Worm (Caenorhabditis elegans) whole organism, L3 larva: ENCODE measurements around the gene kin-18.

Experiments used
- R02D3.7 ChIP-seq: fragments of 150-350 bp; optimal IDR thresholded peaks from 2 replicates; lab custom pipeline; 2014; ENCODE audit warnings: missing biosample characterization, missing genetic modification characterization
- ZK546.5 ChIP-seq: sonication (generic microtip); optimal IDR thresholded peaks from 2 replicates; lab custom pipeline; 2017; ENCODE audit warnings: missing biosample characterization, missing genetic modification characterization
- aly-2 ChIP-seq: fragments of 150-350 bp; optimal IDR thresholded peaks from 2 replicates; lab custom pipeline; 2014; ENCODE audit warnings: missing biosample characterization, missing genetic modification characterization
- ama-1 ChIP-seq: fragments of 150-350 bp; optimal IDR thresholded peaks from 2 replicates; lab custom pipeline; 2018
- ceh-82 ChIP-seq: fragments of 150-350 bp; optimal IDR thresholded peaks from 2 replicates; lab custom pipeline; 2014; ENCODE audit warnings: missing biosample characterization, missing genetic modification characterization
- ceh-9 ChIP-seq: sonication (generic microtip); optimal IDR thresholded peaks from 2 replicates; lab custom pipeline; 2018; ENCODE audit warnings: missing biosample characterization, missing genetic modification characterization
- egl-27 ChIP-seq: sonication (generic microtip); optimal IDR thresholded peaks from 4 replicates; lab custom pipeline; 2017; ENCODE audit warnings: missing biosample characterization, missing genetic modification reagents, missing genetic modification characterization
- egl-5 ChIP-seq: fragments of 150-350 bp; optimal IDR thresholded peaks from 2 replicates; lab custom pipeline; 2017; ENCODE audit warnings: missing biosample characterization, missing genetic modification reagents, missing genetic modification characterization, inconsistent platforms
- elt-1 ChIP-seq: fragments of 150-350 bp; optimal IDR thresholded peaks from 2 replicates; lab custom pipeline; 2014; ENCODE audit warnings: missing biosample characterization, missing genetic modification characterization
- elt-2 ChIP-seq: sonication (generic microtip); optimal IDR thresholded peaks from 2 replicates; lab custom pipeline; 2016; ENCODE audit warnings: missing genetic modification reagents, mild to moderate bottlenecking, missing genetic modification characterization, missing compliant biosample characterization
- elt-3 ChIP-seq, 3 experiments: fragments of 150-350 bp in 1 of 3; sonication (generic microtip) in 2 of 3; optimal IDR thresholded peaks; 2 replicates in 2 of 3; 4 replicates in 1 of 3; lab custom pipeline; 2014 to 2017; ENCODE audit warnings: missing biosample characterization in 3 of 3, missing genetic modification characterization in 3 of 3
- eor-1 ChIP-seq, 2 experiments: fragments of 150-350 bp; optimal IDR thresholded peaks; 2 replicates each; lab custom pipeline; 2014 to 2018; ENCODE audit warnings: missing biosample characterization in 2 of 2, missing genetic modification characterization in 2 of 2
- fkh-10 ChIP-seq: sonication (generic microtip); optimal IDR thresholded peaks from 2 replicates; lab custom pipeline; 2017; ENCODE audit warnings: missing biosample characterization, missing genetic modification reagents, missing genetic modification characterization
- fkh-2 ChIP-seq: fragments of 150-350 bp; optimal IDR thresholded peaks from 2 replicates; lab custom pipeline; 2014; ENCODE audit warnings: missing biosample characterization, missing genetic modification reagents, missing genetic modification characterization
- fos-1 ChIP-seq: fragments of 150-350 bp; optimal IDR thresholded peaks from 2 replicates; lab custom pipeline; 2014; ENCODE audit warnings: missing biosample characterization, missing genetic modification characterization
- hmg-11 ChIP-seq: sonication (generic microtip); optimal IDR thresholded peaks from 2 replicates; lab custom pipeline; 2016; ENCODE audit warnings: missing genetic modification characterization, missing compliant biosample characterization
- jun-1 ChIP-seq: fragments of 150-350 bp; optimal IDR thresholded peaks from 2 replicates; lab custom pipeline; 2014; ENCODE audit warnings: missing biosample characterization, missing genetic modification reagents, missing genetic modification characterization
- lin-15B ChIP-seq: fragments of 150-350 bp; optimal IDR thresholded peaks from 2 replicates; lab custom pipeline; 2014; ENCODE audit warnings: missing biosample characterization, missing genetic modification characterization
- lin-39 ChIP-seq: fragments of 150-350 bp; optimal IDR thresholded peaks from 2 replicates; lab custom pipeline; 2018; ENCODE audit warnings: missing biosample characterization, missing genetic modification reagents, missing genetic modification characterization
- lsy-12 ChIP-seq: sonication (generic microtip); optimal IDR thresholded peaks from 2 replicates; lab custom pipeline; 2016; ENCODE audit warnings: mild to moderate bottlenecking, missing genetic modification characterization, missing compliant biosample characterization
- mdl-1 ChIP-seq: fragments of 150-350 bp; optimal IDR thresholded peaks from 2 replicates; lab custom pipeline; 2014; ENCODE audit warnings: missing biosample characterization, missing genetic modification characterization
- mml-1 ChIP-seq: fragments of 150-350 bp; sonication (generic microtip); optimal IDR thresholded peaks from 3 replicates; lab custom pipeline; 2014; ENCODE audit warnings: missing biosample characterization, missing genetic modification characterization
- nfya-1 ChIP-seq: sonication (generic microtip); optimal IDR thresholded peaks from 2 replicates; lab custom pipeline; 2017; ENCODE audit warnings: missing genetic modification characterization, mild to moderate bottlenecking, missing compliant biosample characterization, antibody characterized with exemption, moderate library complexity; ENCODE audit not compliant: insufficient read depth
- nhr-11 ChIP-seq: fragments of 150-350 bp; optimal IDR thresholded peaks from 2 replicates; lab custom pipeline; 2014; ENCODE audit warnings: missing biosample characterization, missing genetic modification characterization
- nhr-12 ChIP-seq: fragments of 150-350 bp; optimal IDR thresholded peaks from 2 replicates; lab custom pipeline; 2014; ENCODE audit warnings: missing biosample characterization, missing genetic modification characterization
- nhr-23 ChIP-seq: fragments of 150-350 bp; optimal IDR thresholded peaks from 2 replicates; lab custom pipeline; 2014; ENCODE audit warnings: missing biosample characterization, missing genetic modification reagents, missing genetic modification characterization
- nhr-237 ChIP-seq: fragments of 150-350 bp; optimal IDR thresholded peaks from 2 replicates; lab custom pipeline; 2014; ENCODE audit warnings: missing biosample characterization, missing genetic modification characterization
- nhr-25 ChIP-seq: sonication (generic microtip); optimal IDR thresholded peaks from 2 replicates; lab custom pipeline; 2017; ENCODE audit warnings: missing biosample characterization, missing genetic modification characterization
- nhr-28 ChIP-seq: fragments of 150-350 bp; optimal IDR thresholded peaks from 2 replicates; lab custom pipeline; 2014; ENCODE audit warnings: missing biosample characterization, missing genetic modification characterization
- nhr-43 ChIP-seq: sonication (generic microtip); optimal IDR thresholded peaks from 2 replicates; lab custom pipeline; 2016; ENCODE audit warnings: mild to moderate bottlenecking, missing genetic modification characterization, missing compliant biosample characterization; ENCODE audit not compliant: poor library complexity, severe bottlenecking
- nhr-77 ChIP-seq: fragments of 150-350 bp; optimal IDR thresholded peaks from 2 replicates; lab custom pipeline; 2014; ENCODE audit warnings: missing biosample characterization, missing genetic modification characterization
- pha-4 ChIP-seq: fragments of 150-350 bp; optimal IDR thresholded peaks from 2 replicates; lab custom pipeline; 2014; ENCODE audit warnings: missing biosample characterization, missing genetic modification reagents, missing genetic modification characterization
- sea-2 ChIP-seq: fragments of 150-350 bp; sonication (generic microtip); optimal IDR thresholded peaks from 4 replicates; lab custom pipeline; 2014; ENCODE audit warnings: missing biosample characterization, missing genetic modification reagents, missing genetic modification characterization
- skn-1 ChIP-seq: fragments of 150-350 bp; optimal IDR thresholded peaks from 2 replicates; lab custom pipeline; 2014; ENCODE audit warnings: missing biosample characterization, missing genetic modification characterization
- tbx-2 ChIP-seq: sonication (generic microtip); optimal IDR thresholded peaks from 2 replicates; lab custom pipeline; 2016; ENCODE audit warnings: mild to moderate bottlenecking, missing genetic modification characterization, missing compliant biosample characterization
- unc-62 ChIP-seq: fragments of 150-350 bp; sonication (generic microtip); optimal IDR thresholded peaks from 4 replicates; lab custom pipeline; 2014; ENCODE audit warnings: missing biosample characterization, missing genetic modification reagents, missing genetic modification characterization
- zag-1 ChIP-seq: fragments of 150-350 bp; optimal IDR thresholded peaks from 2 replicates; lab custom pipeline; 2014; ENCODE audit warnings: missing biosample characterization, missing genetic modification characterization
- ztf-11 ChIP-seq: fragments of 150-350 bp; optimal IDR thresholded peaks from 2 replicates; lab custom pipeline; 2014; ENCODE audit warnings: missing biosample characterization, missing genetic modification characterization
- ztf-4 ChIP-seq: fragments of 150-350 bp; optimal IDR thresholded peaks from 2 replicates; lab custom pipeline; 2014; ENCODE audit warnings: missing biosample characterization, missing genetic modification characterization

Gene kin-18

DNA sequence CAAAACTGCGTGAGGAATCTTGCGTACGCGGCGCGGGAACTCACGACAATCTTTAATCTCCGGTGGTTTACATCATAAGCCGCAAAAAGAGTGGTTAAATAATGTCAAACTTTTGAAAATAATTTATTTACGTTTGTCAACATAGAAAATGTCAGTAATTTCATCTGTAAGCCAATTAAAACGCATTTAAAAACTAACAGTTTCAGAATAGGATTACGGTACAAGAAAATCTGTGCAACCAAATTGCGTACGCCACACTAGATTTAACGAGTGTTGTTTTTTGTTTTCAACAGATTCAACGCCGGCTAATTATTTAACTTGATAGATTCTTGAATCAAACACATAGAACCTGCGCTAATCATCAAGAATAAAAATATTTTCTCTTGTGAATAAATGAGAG lies 22.4 kb downstream of the kin-18 start:
- no peak for TF ChIP-seq fkh-10 (GFP tag; lab: Kevin White, UChicago)
- TF ChIP-seq elt-1, result no peak
- no peak for TF ChIP-seq aly-2 (tag; lab: Kevin White, UChicago)
- no peak for TF ChIP-seq zag-1 (tag; lab: Kevin White, UChicago)
- TF ChIP-seq lin-39 (tag; lab: Kevin White, UChicago), result no peak
- TF ChIP-seq fkh-2, result no peak
- no peak for TF ChIP-seq nhr-12 (tag; lab: Kevin White, UChicago)
- no peak for TF ChIP-seq nhr-237 (tag; lab: Kevin White, UChicago)
- no peak for TF ChIP-seq egl-5 (tag; lab: Kevin White, UChicago)
- TF ChIP-seq lsy-12 (tag; lab: Kevin White, UChicago), result no peak
- TF ChIP-seq fos-1, result no peak
- no peak for TF ChIP-seq nhr-25 (tag; lab: Kevin White, UChicago)
- no peak for TF ChIP-seq nhr-77 (tag; lab: Kevin White, UChicago)
- TF ChIP-seq tbx-2 (tag; lab: Kevin White, UChicago), result no peak
- no peak for TF ChIP-seq sea-2 (GFP tag; lab: Kevin White, UChicago)
- no peak for TF ChIP-seq skn-1 (tag; lab: Kevin White, UChicago)
- no peak for TF ChIP-seq elt-3 (tag; optimal IDR thresholded peaks at IDR 0.05; lab: Kevin White, UChicago)
- TF ChIP-seq pha-4 (tag; lab: Kevin White, UChicago), result no peak
- no peak for TF ChIP-seq ztf-11 (tag; lab: Kevin White, UChicago)

ce11 chrIII:6141532-6141931 lies 23.1 kb downstream of the kin-18 start:
- peak; percentile 55 for TF ChIP-seq nfya-1 (tag; lab: Kevin White, UChicago)
- TF ChIP-seq nhr-23, result no peak
- TF ChIP-seq ztf-11 (tag; lab: Kevin White, UChicago), result no peak
- TF ChIP-seq elt-1, result peak; percentile 29
- TF ChIP-seq nhr-237 (tag; lab: Kevin White, UChicago), result no peak
- TF ChIP-seq nhr-28 (tag; lab: Kevin White, UChicago), result no peak
- TF ChIP-seq lin-39 (tag; lab: Kevin White, UChicago), result peak; percentile 30
- TF ChIP-seq jun-1 (tag; lab: Kevin White, UChicago), result peak; percentile 10
- TF ChIP-seq fos-1, result no peak
- TF ChIP-seq lsy-12 (tag; lab: Kevin White, UChicago), result no peak

- TF ChIP-seq egl-27 (tag; lab: Kevin White, UChicago), result no peak
- peak; percentile 75 for TF ChIP-seq jun-1 (tag; lab: Kevin White, UChicago)
- no peak for TF ChIP-seq aly-2 (tag; lab: Kevin White, UChicago)
- TF ChIP-seq mml-1, result no peak
- TF ChIP-seq ceh-9 (tag; lab: Kevin White, UChicago), result no peak
- peak; percentile 29 for TF ChIP-seq lsy-12 (tag; lab: Kevin White, UChicago)
- peak; percentile 34 for TF ChIP-seq nhr-11 (tag; lab: Kevin White, UChicago)
- TF ChIP-seq elt-1, result no peak
- TF ChIP-seq nfya-1 (tag; lab: Kevin White, UChicago), result peak; percentile 76
- TF ChIP-seq lin-39 (tag; lab: Kevin White, UChicago), result no peak
- TF ChIP-seq eor-1 (tag; optimal IDR thresholded peaks at IDR 0.05; lab: Kevin White, UChicago), result no peak
- no peak for TF ChIP-seq R02D3.7 (tag; lab: Kevin White, UChicago)
- TF ChIP-seq nhr-43, result peak; percentile 30
- no peak for TF ChIP-seq pha-4 (tag; lab: Kevin White, UChicago)
- TF ChIP-seq hmg-11 (tag; lab: Kevin White, UChicago), result no peak
- no peak for TF ChIP-seq nhr-12 (tag; lab: Kevin White, UChicago)
- no peak for TF ChIP-seq ztf-4 (tag; lab: Kevin White, UChicago)
- TF ChIP-seq zag-1 (tag; lab: Kevin White, UChicago), result no peak
- no peak for TF ChIP-seq fos-1
- no peak for TF ChIP-seq lin-15B (tag; lab: Kevin White, UChicago)
- TF ChIP-seq unc-62 (GFP tag; lab: Kevin White, UChicago), result no peak
- TF ChIP-seq ceh-82, result no peak
- TF ChIP-seq mdl-1 (tag; lab: Kevin White, UChicago), result peak; percentile 11
- TF ChIP-seq nhr-23, result peak; percentile 7
Observed at ce11 chrIII:6144390-6144962, 26.1 kb downstream of the kin-18 start.

ce11 chrIII:6145309-6145708 lies 26.9 kb downstream of the kin-18 start:
- TF ChIP-seq elt-2 (tag; lab: Kevin White, UChicago), result peak; percentile 42
- peak; percentile 49 for TF ChIP-seq nhr-25 (tag; lab: Kevin White, UChicago)
- no peak for TF ChIP-seq nhr-237 (tag; lab: Kevin White, UChicago)
- peak; percentile 82 for TF ChIP-seq nhr-23
- TF ChIP-seq nhr-28 (tag; lab: Kevin White, UChicago), result no peak
- TF ChIP-seq jun-1 (tag; lab: Kevin White, UChicago), result peak; percentile 24
- no peak for TF ChIP-seq pha-4 (tag; lab: Kevin White, UChicago)
- peak; percentile 72 for TF ChIP-seq nhr-43
- peak in 1 of 3 experiments; percentile 30 for TF ChIP-seq elt-3 (tag; optimal IDR thresholded peaks at IDR 0.05; lab: Kevin White, UChicago)
- peak; percentile 6 for TF ChIP-seq ama-1
- TF ChIP-seq ZK546.5, result no peak
- TF ChIP-seq skn-1 (tag; lab: Kevin White, UChicago), result no peak
- TF ChIP-seq mdl-1 (tag; lab: Kevin White, UChicago), result no peak
- no peak for TF ChIP-seq ceh-82
- TF ChIP-seq R02D3.7 (tag; lab: Kevin White, UChicago), result no peak
